Worm (Caenorhabditis elegans): ENCODE measurements around the gene C54F6.19.

The C54F6.19 gene

ce11 chrV:7553873-7554362, 8.6 kb downstream of the C54F6.19 start, which contains the start of gene ttr-10 (continued):
- TF ChIP-seq attf-5 (GFP tag; optimal IDR thresholded peaks at IDR 0.05): no peak
- TF ChIP-seq hmg-20 (GFP tag; IDR thresholded peaks at IDR 0.05): no peak
- no peak for TF ChIP-seq ztf-26 (tag; optimal IDR thresholded peaks at IDR 0.05)
- TF ChIP-seq sptf-2 (GFP tag; optimal IDR thresholded peaks at IDR 0.05): no peak

- TF ChIP-seq ceh-40 (GFP tag; IDR thresholded peaks at IDR 0.05) (no peak), T26A5.8 (tag; optimal IDR thresholded peaks at IDR 0.05) (no peak), dpff-1 (tag; optimal IDR thresholded peaks at IDR 0.05) (no peak), sdz-38 (tag; optimal IDR thresholded peaks at IDR 0.05) (no peak), aptf-3 (GFP tag; IDR thresholded peaks at IDR 0.05) (no peak), F33H1.4 (GFP tag; IDR thresholded peaks at IDR 0.05) (no peak), Y53G8AR.9 (GFP tag; conservative IDR thresholded peaks at IDR 0.05) (no peak), zim-3 (tag; optimal IDR thresholded peaks at IDR 0.05) (no peak), bed-1 (GFP tag; IDR thresholded peaks at IDR 0.05) (no peak), mcd-1 (GFP tag; IDR thresholded peaks at IDR 0.05) (no peak), ZK185.1 (tag; optimal IDR thresholded peaks at IDR 0.05; ENCODE audit: poor library complexity, severe bottlenecking) (no peak), nhr-90 (tag; optimal IDR thresholded peaks at IDR 0.05) (no peak), K11D2.4 (GFP tag; IDR thresholded peaks at IDR 0.05) (no peak)
Measured at ce11 chrV:7555875-7556274, 10.6 kb downstream of the C54F6.19 start.

- no peak for TF ChIP-seq die-1 (tag; optimal IDR thresholded peaks at IDR 0.05)
- no peak for TF ChIP-seq C17E4.6 (GFP tag; IDR thresholded peaks at IDR 0.05)
- no peak for TF ChIP-seq ztf-28 (GFP tag; IDR thresholded peaks at IDR 0.05)
- TF ChIP-seq dpff-1 (tag; optimal IDR thresholded peaks at IDR 0.05): no peak
- no peak for TF ChIP-seq rec-8 (tag; optimal IDR thresholded peaks at IDR 0.05)
- no peak for TF ChIP-seq nhr-90 (tag; optimal IDR thresholded peaks at IDR 0.05)
- TF ChIP-seq B0035.1 (tag; optimal IDR thresholded peaks at IDR 0.05): no peak
- TF ChIP-seq T07F8.4 (tag; optimal IDR thresholded peaks at IDR 0.05): no peak
- no peak for TF ChIP-seq tlf-1 (GFP tag; optimal IDR thresholded peaks at IDR 0.05)
- TF ChIP-seq lin-35 (GFP tag; optimal IDR thresholded peaks at IDR 0.05): no peak
- no peak for TF ChIP-seq nhr-120 (GFP tag; IDR thresholded peaks at IDR 0.05)
Measured at ce11 chrV:7558693-7559092, 13.4 kb downstream of the C54F6.19 start, which contains the start of gene ets-7. ets-7 (minus strand) TSS chrV:7558793.

ce11 chrV:7562947-7563346, 17.7 kb downstream of the C54F6.19 start, which contains the start of gene F19F10.1:
F19F10.1 (plus strand) TSS chrV:7563247.
- TF ChIP-seq atf-7 (tag; optimal IDR thresholded peaks at IDR 0.05) (no peak), C06A6.2 (GFP tag; conservative IDR thresholded peaks at IDR 0.05) (no peak), hmg-1.2 (GFP tag; IDR thresholded peaks at IDR 0.05) (no peak), nhr-120 (GFP tag; IDR thresholded peaks at IDR 0.05) (no peak), mel-28 (tag; optimal IDR thresholded peaks at IDR 0.05; ENCODE audit: borderline replicate concordance) (no peak), madf-3 (GFP tag; IDR thresholded peaks at IDR 0.05) (no peak), hlh-26 (GFP tag; conservative IDR thresholded peaks at IDR 0.05) (no peak), F39B2.1 (GFP tag; IDR thresholded peaks at IDR 0.05) (no peak), chd-7 (tag; optimal IDR thresholded peaks at IDR 0.05) (no peak), mes-4 (tag; optimal IDR thresholded peaks at IDR 0.05) (no peak), unc-130 (GFP tag; optimal IDR thresholded peaks at IDR 0.05) (no peak), ztf-18 (tag; optimal IDR thresholded peaks at IDR 0.05) (no peak), sptf-2 (GFP tag; optimal IDR thresholded peaks at IDR 0.05) (no peak), repo-1 (tag; optimal IDR thresholded peaks at IDR 0.05) (no peak), ceh-40 (GFP tag; IDR thresholded peaks at IDR 0.05) (no peak), Y53F4B.3 (GFP tag; IDR thresholded peaks at IDR 0.05) (no peak)
